Fruit fly (Drosophila melanogaster) S2 (cell line): ENCODE data around the gene Polr3G.

Experiments
- CG8478 ChIP-seq: fragments of >200 bp; optimal IDR thresholded peaks from 2 replicates; lab custom pipeline; 2018
- CTCF ChIP-seq, 2 experiments: fragments of >200 bp; optimal IDR thresholded peaks; 2 replicates each; lab custom pipeline; 2018

DNA sequence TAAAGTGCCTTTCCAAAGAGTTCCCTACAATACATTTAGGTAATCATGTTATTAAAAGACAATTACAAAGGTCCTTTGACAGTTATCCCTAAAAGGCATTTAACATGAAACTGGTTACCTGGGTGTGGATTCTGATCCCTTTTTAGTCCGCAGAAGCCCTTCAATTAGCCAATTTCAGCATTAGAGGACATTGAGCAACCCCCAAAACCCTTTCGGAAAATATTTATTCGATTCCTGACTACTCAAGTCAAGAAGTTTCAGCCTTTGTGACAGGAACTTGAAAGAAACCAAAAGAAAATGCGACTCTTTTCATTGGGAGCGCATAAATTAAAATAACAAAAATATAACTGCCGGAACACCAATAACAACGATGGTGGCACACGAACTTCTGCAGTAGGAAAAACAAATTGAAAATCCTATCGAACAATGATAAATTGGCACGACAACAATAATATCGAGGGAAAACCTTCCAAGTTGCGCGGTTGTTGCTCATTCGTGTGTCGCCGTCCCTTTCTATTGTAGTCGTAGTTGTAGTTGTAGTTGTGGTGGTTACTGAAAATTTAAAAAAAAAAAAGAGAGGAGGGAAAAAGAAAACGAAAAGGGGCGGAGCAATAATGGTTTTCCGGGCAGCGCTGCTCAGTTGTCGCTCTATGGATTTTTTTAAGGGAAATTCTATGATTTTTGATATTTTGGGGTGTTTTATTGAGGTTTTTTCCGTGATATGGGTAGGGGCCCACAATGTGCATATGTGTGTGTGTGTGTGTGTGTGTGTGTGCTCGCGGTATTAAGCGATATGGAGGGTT lies 18.9 kb upstream of the Polr3G start:
- TF ChIP-seq CG8478 (lab: Kevin White, UChicago) (no peak), CTCF (optimal IDR thresholded peaks at IDR 0.05; lab: Kevin White, UChicago) (no peak)
